Fruit fly (Drosophila melanogaster) Kc167 (cell line): ENCODE measurements around the gene CG8136.

Experiments
- Myc ChIP-seq: fragments of >200 bp; optimal IDR thresholded peaks from 2 replicates; lab custom pipeline; 2017; ENCODE audit warnings: missing external identifiers
- Sin3A ChIP-seq: fragments of >200 bp; optimal IDR thresholded peaks from 2 replicates; lab custom pipeline; 2018; ENCODE audit warnings: missing external identifiers
- h ChIP-seq: fragments of >200 bp; optimal IDR thresholded peaks from 3 replicates; lab custom pipeline; 2018; ENCODE audit warnings: missing external identifiers
- insv ChIP-seq: fragments of >200 bp; optimal IDR thresholded peaks from 3 replicates; lab custom pipeline; 2018; ENCODE audit warnings: missing external identifiers
- psq ChIP-seq: fragments of >200 bp; optimal IDR thresholded peaks from 2 replicates; lab custom pipeline; 2017; ENCODE audit warnings: missing external identifiers
- ttk ChIP-seq: sonication (Bioruptor generic); optimal IDR thresholded peaks from 2 replicates; lab custom pipeline; 2017; ENCODE audit warnings: missing external identifiers

CG8136 gene

dm6 chr3R:8747134-8747870, 26.1 kb downstream of the CG8136 start, which contains the start of the genes CG9801 and Nasp:
Gene CG9801 (minus strand): TSS chr3R:8747675.
Gene Nasp (plus strand): TSS chr3R:8747798.
- TF ChIP-seq Sin3A (no peak), insv (lab: Kevin White, UChicago) (no peak), h (lab: Kevin White, UChicago) (no peak), ttk (lab: Kevin White, UChicago) (no peak), psq (lab: Kevin White, UChicago) (no peak), Myc (lab: Kevin White, UChicago) (no peak)

- TF ChIP-seq Sin3A (no peak), psq (lab: Kevin White, UChicago) (no peak), h (lab: Kevin White, UChicago) (no peak), Myc (lab: Kevin White, UChicago) (no peak), insv (lab: Kevin White, UChicago) (no peak), ttk (lab: Kevin White, UChicago) (no peak)
Measured at dm6 chr3R:8747871-8748775, 27.0 kb downstream of the CG8136 start.

- TF ChIP-seq psq (lab: Kevin White, UChicago) (no peak), Myc (lab: Kevin White, UChicago) (no peak)
Measured at dm6 chr3R:8748776-8749126, 27.6 kb downstream of the CG8136 start.

DNA sequence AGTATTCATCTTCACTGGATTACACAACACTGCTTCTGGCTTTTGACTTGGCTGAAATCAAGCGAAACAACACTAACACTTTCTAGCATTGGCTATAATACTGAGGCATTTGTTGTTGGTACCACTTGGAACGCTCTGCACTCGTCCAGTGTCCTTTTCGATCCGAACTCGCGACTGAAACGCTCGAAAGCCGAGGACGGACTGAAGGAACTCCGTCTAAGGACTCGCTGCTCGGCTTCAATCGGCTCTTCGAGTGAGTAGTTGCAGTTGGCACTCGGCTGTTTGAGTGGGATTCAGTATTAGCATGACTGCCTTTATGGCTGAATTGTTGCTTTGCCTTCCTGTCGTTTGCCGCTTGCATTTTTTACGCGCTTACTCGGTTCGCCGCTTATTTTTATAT, 46.8 kb downstream of the CG8136 start, which contains the start of the genes CG34135 and CG11768:
Gene CG34135, minus strand, starts transcription at position 194 of the 400 bp plus-strand sequence.
Gene CG11768, minus strand, starts transcription at position 203 of the 400 bp plus-strand sequence.
- TF ChIP-seq insv (lab: Kevin White, UChicago): no peak
- no peak for TF ChIP-seq psq (lab: Kevin White, UChicago)
- no peak for TF ChIP-seq Sin3A
- no peak for TF ChIP-seq Myc (lab: Kevin White, UChicago)
- TF ChIP-seq ttk (lab: Kevin White, UChicago): no peak
- no peak for TF ChIP-seq h (lab: Kevin White, UChicago)

dm6 chr3R:8769094-8769493, 47.9 kb downstream of the CG8136 start, which contains the start of gene CG8236:
Gene CG8236 (plus strand): TSS chr3R:8769394.
- no peak for TF ChIP-seq h (lab: Kevin White, UChicago)

DNA sequence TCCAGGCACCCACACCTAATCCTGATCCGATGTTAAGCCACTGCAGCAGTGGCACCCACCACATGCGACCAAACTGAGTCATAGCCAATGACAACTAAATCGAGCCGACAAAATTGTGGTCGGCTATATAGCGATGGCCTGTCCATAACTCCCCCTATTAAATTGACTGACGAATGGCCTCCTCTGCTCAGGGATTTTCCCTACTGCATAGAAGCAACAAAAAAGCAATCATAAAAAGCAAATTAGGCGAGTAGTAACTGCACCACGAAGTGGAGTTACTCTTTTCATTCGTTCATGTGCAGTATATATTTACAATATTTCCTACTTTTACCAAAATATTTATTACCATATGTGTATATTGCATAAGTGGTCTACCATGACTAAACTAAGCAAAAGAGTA, 51.4 kb downstream of the CG8136 start, which contains the start of gene CG13318:
Gene CG13318, minus strand, starts transcription at position 101 of the 400 bp plus-strand sequence.
- TF ChIP-seq Myc (lab: Kevin White, UChicago) (no peak), psq (lab: Kevin White, UChicago) (no peak), Sin3A (no peak), ttk (lab: Kevin White, UChicago) (no peak), h (lab: Kevin White, UChicago) (no peak), insv (lab: Kevin White, UChicago) (no peak)
